Worm (Caenorhabditis elegans) whole organism, L4/young adult: Measurements from ENCODE around the gene ZC84.6.

ENCODE experiments used
- W03F9.2 ChIP-seq: fragments of 150-350 bp; optimal IDR thresholded peaks from 2 replicates; lab custom pipeline; 2014; ENCODE audit warnings: missing biosample characterization, missing genetic modification characterization
- dao-5 ChIP-seq: sonication (generic microtip); optimal IDR thresholded peaks from 2 replicates; lab custom pipeline; 2016; ENCODE audit warnings: missing genotype, missing genetic modification characterization, moderate library complexity, missing compliant biosample characterization
- him-1 ChIP-seq: sonication (generic microtip); optimal IDR thresholded peaks from 2 replicates; lab custom pipeline; 2016; ENCODE audit warnings: missing genotype, missing genetic modification reagents, missing genetic modification characterization, missing compliant biosample characterization

The ZC84.6 gene

DNA sequence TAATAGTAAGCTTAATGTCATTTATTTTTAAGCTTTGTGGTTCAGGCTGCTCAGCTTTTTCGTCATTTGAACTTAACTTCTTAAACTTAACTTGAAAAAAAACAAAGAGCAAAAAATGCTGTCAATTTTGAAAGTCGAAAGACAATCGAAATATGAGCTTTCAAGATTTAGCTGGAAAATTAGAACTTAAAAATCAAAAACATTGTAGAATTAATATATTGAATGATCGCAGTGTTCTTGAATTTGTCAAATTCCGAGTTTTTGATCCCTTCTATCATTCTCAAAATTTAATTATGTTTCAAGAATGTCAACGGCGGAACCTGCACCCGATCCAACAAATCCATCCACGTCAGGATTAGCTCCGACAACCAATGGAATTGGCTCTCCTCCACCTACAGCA, 18.3 kb downstream of the ZC84.6 start, which contains the start of gene tax-4:
Gene tax-4, plus strand, starts transcription at position 301 of the 400 bp plus-strand sequence.
- no peak for TF ChIP-seq him-1
- TF ChIP-seq dao-5 (tag; lab: Kevin White, UChicago), result no peak
- no peak for TF ChIP-seq W03F9.2 (tag; lab: Kevin White, UChicago)

DNA sequence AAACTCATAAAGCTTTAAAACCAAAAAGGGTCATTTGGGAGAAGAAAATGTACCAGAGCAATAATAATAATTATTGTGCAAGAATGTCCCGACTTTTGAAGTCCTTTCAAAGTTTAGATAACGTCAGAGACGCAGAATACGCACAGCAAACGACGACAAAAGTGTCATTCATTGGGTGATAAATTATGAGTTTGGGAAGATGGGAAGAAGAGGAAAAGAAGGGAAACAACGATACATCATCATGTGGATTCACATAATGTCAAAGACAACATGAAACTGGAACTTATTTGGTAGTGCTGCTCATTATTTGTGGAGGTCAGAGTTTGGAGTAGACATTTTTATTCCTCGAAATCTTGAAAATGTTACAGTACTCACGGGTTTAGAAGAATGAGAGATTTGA, 21.6 kb downstream of the ZC84.6 start:
- TF ChIP-seq W03F9.2 (tag; lab: Kevin White, UChicago) (no peak), dao-5 (tag; lab: Kevin White, UChicago) (no peak), him-1 (no peak)

DNA sequence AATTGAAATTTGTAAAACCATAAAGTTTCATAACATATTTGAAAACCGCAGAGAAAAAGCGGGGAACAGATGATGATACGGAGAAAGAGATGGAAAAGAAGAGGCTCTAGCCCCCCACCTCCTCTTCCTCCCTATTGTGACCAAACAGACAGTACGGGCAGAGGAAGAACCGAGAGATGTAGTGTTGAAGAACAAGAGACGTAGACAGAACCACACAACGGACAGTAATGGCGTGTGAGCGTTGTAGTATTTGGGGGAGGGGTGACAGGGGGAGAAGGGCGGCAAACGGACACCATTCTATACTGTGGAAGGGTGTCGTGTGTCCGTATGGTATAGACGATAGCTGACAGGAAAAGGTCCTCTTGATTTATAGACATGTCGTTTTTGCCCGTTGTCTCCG, 23.5 kb downstream of the ZC84.6 start:
- TF ChIP-seq dao-5 (tag; lab: Kevin White, UChicago) (no peak), him-1 (no peak), W03F9.2 (tag; lab: Kevin White, UChicago) (no peak)

DNA sequence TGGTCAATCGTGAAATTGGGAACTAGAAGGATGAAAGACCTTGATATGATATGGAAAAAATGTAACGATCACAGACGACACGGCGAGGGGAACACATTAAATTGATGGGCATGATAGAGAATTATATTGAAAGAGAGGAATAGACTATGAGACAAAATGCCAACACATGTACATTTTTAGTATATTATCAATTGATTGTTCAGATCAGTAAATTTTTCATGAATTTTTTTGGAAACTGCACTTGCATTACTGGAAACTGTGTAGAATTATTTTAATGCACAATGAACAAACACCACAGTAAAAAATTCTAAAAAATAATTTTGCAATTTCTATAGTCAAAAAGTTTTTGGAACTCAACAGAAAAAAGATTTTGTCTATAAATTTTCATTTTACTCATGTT, 26.3 kb downstream of the ZC84.6 start:
- TF ChIP-seq W03F9.2 (tag; lab: Kevin White, UChicago), result no peak
- no peak for TF ChIP-seq dao-5 (tag; lab: Kevin White, UChicago)
- no peak for TF ChIP-seq him-1

DNA sequence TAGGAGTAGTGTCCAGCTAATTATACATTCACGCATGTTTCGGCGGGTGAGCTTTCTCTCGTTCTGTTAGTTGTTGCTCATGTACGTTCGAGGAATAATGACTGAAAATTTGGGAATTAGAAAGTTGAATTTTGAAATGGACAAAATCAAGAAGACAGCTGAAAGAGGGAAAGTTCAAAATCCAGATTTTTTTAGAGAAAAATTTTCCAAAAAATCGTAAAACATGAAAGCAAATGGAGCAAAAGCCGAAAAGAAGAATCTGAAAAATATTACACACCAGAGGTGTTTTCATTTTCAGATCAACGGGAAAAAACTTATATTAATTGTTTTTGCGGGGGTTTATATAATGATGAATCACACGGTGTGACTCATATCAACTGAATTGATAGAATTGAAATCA, 26.8 kb downstream of the ZC84.6 start, which contains the start of gene ina-1:
Gene ina-1, minus strand, starts transcription at position 101 of the 400 bp plus-strand sequence.
- TF ChIP-seq him-1 (no peak), dao-5 (tag; lab: Kevin White, UChicago) (no peak), W03F9.2 (tag; lab: Kevin White, UChicago) (no peak)

DNA sequence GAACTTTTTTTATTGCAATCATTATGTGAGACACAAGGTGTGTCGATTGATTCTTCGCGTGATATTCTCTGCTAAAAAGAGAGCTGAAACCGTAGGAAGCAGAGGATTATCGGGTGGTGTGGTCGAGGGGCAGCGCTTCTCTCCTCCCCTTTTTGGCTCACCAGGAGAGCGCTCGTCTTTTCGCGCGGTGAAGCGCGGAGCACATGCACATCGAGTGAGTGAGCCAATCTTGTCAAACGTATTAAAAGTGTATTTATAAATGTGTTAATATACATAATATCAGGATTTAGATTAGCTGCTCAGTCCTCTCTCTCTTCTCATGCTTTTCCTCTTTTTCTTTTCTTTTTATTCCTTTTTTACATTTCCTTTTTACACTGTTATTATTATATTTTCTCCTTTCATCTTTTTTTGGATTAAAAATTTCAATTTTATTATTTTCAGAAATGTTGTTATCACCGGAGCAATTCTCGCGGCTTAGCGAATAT, 36.8 kb downstream of the ZC84.6 start, which contains the start of gene dgk-3:
Gene dgk-3, plus strand, starts transcription at position 435 of the 485 bp plus-strand sequence.
- no peak for TF ChIP-seq W03F9.2 (tag; lab: Kevin White, UChicago)
- no peak for TF ChIP-seq him-1
- TF ChIP-seq dao-5 (tag; lab: Kevin White, UChicago), result no peak

DNA sequence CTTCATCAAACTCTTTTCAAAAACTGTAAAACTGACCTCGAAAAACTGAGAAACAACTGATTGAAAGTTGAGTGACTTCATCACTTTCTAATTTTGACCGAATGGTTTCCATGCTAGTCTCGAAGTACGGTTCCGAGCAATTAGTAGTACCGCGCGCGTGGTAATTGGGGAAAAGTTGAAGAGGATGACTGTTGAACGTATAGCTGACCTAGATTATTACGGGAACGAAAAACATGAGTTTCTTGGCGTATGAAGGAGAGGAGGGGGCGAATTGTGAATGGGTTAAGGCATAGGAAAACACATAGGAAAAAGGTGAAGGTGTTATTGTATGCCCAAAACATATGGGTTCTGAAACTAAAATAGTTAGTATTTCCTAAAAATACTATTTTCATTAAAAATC, 38.0 kb downstream of the ZC84.6 start, which contains the start of gene ptr-9:
Gene ptr-9, minus strand, starts transcription at position 101 of the 400 bp plus-strand sequence.
- TF ChIP-seq dao-5 (tag; lab: Kevin White, UChicago) (no peak), him-1 (no peak), W03F9.2 (tag; lab: Kevin White, UChicago) (no peak)

DNA sequence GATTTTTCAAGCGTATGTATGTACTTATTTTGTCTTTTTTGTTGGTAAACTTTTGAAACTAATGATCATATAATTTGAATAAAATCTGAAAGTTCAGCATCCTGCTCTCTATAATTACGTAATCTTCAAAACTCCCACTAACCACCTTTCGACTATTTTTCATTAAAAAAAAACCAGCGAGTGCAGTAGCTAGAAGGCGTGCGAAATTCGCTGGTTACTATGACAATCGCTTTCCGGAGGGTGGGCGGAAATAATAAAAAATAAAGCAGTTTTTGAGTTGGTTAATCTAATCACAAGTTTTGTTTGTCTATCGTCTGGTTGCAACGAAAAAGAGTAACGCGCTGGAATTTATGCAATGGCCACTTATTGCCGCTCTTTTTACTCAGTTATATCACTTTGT, 44.7 kb downstream of the ZC84.6 start, which contains the start of gene irld-34:
Gene irld-34, plus strand, starts transcription at position 301 of the 400 bp plus-strand sequence.
- no peak for TF ChIP-seq him-1
- TF ChIP-seq W03F9.2 (tag; lab: Kevin White, UChicago), result no peak
- TF ChIP-seq dao-5 (tag; lab: Kevin White, UChicago), result no peak

DNA sequence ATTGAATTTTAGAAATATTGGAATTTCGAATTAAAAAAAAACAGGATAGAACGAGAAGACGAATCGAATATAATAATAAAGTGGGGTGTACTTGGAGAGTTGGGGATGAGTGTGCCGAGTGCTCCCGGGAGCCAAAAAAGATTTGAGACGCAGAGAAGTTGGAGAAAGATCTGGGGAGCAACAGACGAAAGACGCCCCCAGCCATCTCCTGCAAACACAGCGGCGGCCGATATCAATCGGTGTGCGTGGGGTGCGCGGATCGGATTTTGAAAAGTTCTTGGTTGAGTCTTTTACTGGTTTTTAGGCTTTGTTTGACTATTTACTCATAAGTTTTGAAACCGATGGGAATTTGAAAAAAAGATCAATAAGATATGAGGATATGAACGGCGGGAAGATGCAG, 45.7 kb downstream of the ZC84.6 start, which contains the start of gene nhl-1:
Gene nhl-1, minus strand, starts transcription at position 101 of the 400 bp plus-strand sequence.
- TF ChIP-seq him-1, result no peak
- TF ChIP-seq dao-5 (tag; lab: Kevin White, UChicago), result no peak
- TF ChIP-seq W03F9.2 (tag; lab: Kevin White, UChicago), result no peak

DNA sequence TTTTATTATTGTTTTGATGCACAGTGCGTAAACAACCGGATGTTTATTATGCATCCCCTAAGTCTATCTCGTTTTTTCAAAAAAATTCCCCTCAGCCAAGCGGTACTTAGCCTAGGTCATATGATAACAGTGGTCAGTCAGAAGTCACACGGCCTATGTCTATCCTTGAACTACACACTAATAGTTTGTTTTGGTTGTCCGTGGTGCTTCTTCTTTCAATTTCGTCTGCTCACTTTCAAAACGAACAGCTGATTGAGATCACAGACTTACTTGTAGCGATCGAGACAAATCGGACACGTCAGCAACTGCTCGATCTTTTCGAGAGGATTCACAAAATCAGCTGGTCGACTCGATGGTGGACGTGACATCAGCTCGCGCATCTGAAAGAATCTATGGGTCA, 46.6 kb downstream of the ZC84.6 start:
- TF ChIP-seq him-1, result no peak
- TF ChIP-seq W03F9.2 (tag; lab: Kevin White, UChicago), result no peak

DNA sequence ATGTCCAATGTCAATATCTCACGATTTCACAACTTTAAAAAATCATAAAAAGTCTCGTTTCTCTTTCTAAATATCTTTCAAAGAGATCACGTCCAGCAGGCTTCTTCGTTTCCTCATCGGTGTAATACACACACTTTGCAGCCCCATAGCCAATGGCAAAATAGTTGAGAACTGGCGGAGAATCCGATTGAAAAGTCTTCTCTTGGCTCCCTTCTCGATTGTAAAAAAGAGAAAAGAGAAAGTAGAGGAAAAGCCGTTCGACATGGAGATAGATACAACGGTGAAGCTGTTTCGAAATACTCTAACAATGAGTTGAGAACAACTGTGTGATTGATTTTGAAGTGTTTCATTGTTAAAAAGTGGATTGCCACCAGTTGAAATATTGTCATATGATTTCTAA, 47.7 kb downstream of the ZC84.6 start:
- TF ChIP-seq dao-5 (tag; lab: Kevin White, UChicago) (no peak), W03F9.2 (tag; lab: Kevin White, UChicago) (no peak), him-1 (no peak)

DNA sequence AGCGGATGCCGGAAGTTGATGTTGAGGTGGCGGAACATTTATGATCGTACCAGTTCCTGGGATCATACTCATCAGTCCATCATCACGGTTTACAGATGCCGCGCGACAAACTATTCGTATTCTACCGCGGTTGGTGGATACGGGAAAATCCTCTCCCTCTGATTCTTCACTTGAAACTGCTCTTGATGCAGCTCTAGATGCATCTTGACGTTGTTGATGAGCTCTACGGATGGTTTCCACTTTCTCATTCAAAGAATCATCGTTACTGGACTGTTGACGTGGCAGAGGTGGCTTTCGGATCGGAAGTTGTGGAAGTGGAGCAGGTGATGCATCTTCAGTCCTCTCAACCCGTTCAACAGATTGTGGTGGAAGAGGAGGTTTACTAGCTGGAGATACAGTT, 50.4 kb downstream of the ZC84.6 start:
- no peak for TF ChIP-seq him-1
- TF ChIP-seq dao-5 (tag; lab: Kevin White, UChicago), result no peak
- TF ChIP-seq W03F9.2 (tag; lab: Kevin White, UChicago), result no peak

DNA sequence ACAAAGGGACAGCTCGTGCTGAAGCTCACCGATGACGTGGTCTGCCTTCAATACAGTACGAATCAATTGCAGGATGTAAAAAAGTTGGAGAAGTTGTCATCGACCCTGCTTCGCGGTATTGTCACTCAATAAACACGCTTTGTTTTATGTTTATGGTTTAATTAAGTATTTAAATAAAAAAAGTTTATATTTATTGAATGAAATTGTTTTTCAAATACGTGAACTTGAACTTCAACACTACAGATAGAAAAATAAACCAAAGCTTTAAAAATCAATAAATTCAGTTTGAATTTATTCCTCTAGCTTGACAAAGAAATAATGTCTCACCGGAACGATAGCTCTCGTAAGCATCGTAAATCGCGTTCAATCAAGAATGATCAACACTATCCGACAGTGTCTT, 53.7 kb downstream of the ZC84.6 start, which contains the start of gene ZK512.8:
Gene ZK512.8, plus strand, starts transcription at position 301 of the 400 bp plus-strand sequence.
- TF ChIP-seq him-1 (no peak), W03F9.2 (tag; lab: Kevin White, UChicago) (no peak), dao-5 (tag; lab: Kevin White, UChicago) (no peak)

DNA sequence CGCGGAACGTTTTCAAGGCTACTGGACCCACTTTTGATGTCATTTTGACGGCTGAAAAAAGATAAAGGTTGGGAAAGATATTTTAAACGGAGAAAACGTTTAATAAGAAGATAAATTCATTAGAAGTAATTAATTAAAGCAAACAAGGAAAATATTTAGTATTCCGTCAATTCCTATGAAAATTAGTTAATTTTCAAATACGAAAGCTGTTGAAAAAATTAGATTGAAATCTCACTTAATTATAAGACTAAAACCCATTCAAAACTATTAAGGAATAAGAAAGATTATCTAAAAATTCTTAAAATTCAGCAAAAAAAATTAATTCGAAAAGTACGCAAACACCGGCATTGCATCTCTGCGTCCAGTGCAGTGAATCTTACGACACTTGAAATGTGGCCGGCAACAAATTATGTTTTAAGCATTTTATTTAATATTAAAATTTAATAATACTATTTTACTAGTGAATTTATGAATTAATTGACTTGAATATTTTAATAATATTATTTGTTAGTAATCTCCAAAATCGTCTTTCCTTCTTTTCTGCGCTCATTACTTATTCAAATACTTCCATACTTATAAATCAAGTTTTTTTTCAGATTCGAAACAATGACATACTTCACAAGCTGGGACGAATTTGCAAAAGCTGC, 54.6 kb downstream of the ZC84.6 start, which contains the start of the genes ZK512.2 and ZK512.4:
Gene ZK512.2, minus strand, starts transcription at position 51 of the 647 bp plus-strand sequence.
Gene ZK512.4, plus strand, starts transcription at position 597 of the 647 bp plus-strand sequence.
- TF ChIP-seq dao-5 (tag; lab: Kevin White, UChicago), result no peak
- TF ChIP-seq W03F9.2 (tag; lab: Kevin White, UChicago), result peak; percentile 65
